Fruit fly (Drosophila melanogaster): ENCODE results near the gene CG4830.

Gene CG4830

dm6 chr3R:12221366-12221916 is 11.3 kb upstream of the CG4830 start, which contains the start of gene CG4860 (continued):
- TF ChIP-seq CG4360 (GFP tag; IDR thresholded peaks at IDR 0.05) (no peak), so (GFP tag; IDR thresholded peaks at IDR 0.05) (peak; percentile 84), tna (GFP tag; IDR thresholded peaks at IDR 0.05; ENCODE audit: partially characterized antibody) (no peak), CG31441 (GFP tag; IDR thresholded peaks at IDR 0.05) (peak; percentile 91), Dip2 (GFP tag; IDR thresholded peaks at IDR 0.05) (no peak), Dll (GFP tag; IDR thresholded peaks at IDR 0.05; ENCODE audit: partially characterized antibody) (no peak), Tbp (GFP tag; optimal IDR thresholded peaks at IDR 0.05) (no peak), Atf6 (GFP tag; IDR thresholded peaks at IDR 0.05) (peak; percentile 89), prd (optimal IDR thresholded peaks at IDR 0.05) (no peak), prd (GFP tag; IDR thresholded peaks at IDR 0.05) (peak; percentile 86), lmd (GFP tag; IDR thresholded peaks at IDR 0.05) (peak; percentile 90), CG6854 (GFP tag; optimal IDR thresholded peaks at IDR 0.05) (peak; percentile 62), CG12236 (GFP tag; optimal IDR thresholded peaks at IDR 0.05) (peak; percentile 65), Neu2 (GFP tag; optimal IDR thresholded peaks at IDR 0.05; ENCODE audit: borderline replicate concordance) (no peak), Deaf1 (tag; optimal IDR thresholded peaks at IDR 0.05) (peak; percentile 94), CG33213 (GFP tag; optimal IDR thresholded peaks at IDR 0.05) (peak; percentile 55), ind (GFP tag; optimal IDR thresholded peaks at IDR 0.05) (peak; percentile 87), Adf1 (GFP tag; IDR thresholded peaks at IDR 0.05) (peak; percentile 69), CG8089 (GFP tag; optimal IDR thresholded peaks at IDR 0.05) (peak; percentile 64), CG13123 (GFP tag; optimal IDR thresholded peaks at IDR 0.05) (peak; percentile 72), CG7928 (GFP tag; optimal IDR thresholded peaks at IDR 0.05) (peak; percentile 57), sc (optimal IDR thresholded peaks at IDR 0.05) (no peak), sc (GFP tag; optimal IDR thresholded peaks at IDR 0.05) (peak; percentile 33), tup (GFP tag; optimal IDR thresholded peaks at IDR 0.05) (peak; percentile 31), CG11504 (tag; optimal IDR thresholded peaks at IDR 0.05) (peak; percentile 87), CG4328 (GFP tag; optimal IDR thresholded peaks at IDR 0.05) (peak; percentile 61), CG2712 (tag; optimal IDR thresholded peaks at IDR 0.05) (peak; percentile 87), Ets97D (GFP tag; optimal IDR thresholded peaks at IDR 0.05) (peak; percentile 48), CG9609 (GFP tag; optimal IDR thresholded peaks at IDR 0.05) (peak; percentile 82), lov (optimal IDR thresholded peaks at IDR 0.05) (no peak), lov (GFP tag; IDR thresholded peaks at IDR 0.05) (0 out of 3 replicates have a peak, but pooled peaks have one; percentile 16), sisA (GFP tag; IDR thresholded peaks at IDR 0.05) (peak; percentile 74), gfzf (GFP tag; optimal IDR thresholded peaks at IDR 0.05) (no peak), Med (GFP tag) (peak; percentile 98), Antp (GFP tag; optimal IDR thresholded peaks at IDR 0.05) (peak; percentile 87), bigmax (GFP tag; optimal IDR thresholded peaks at IDR 0.05) (no peak), grau (tag; optimal IDR thresholded peaks at IDR 0.05) (peak; percentile 90), ash1 (GFP tag; optimal IDR thresholded peaks at IDR 0.05) (no peak), sim (GFP tag; IDR thresholded peaks at IDR 0.05) (peak; percentile 57; the same call in 1 of the 2 replicates), pfk (GFP tag; optimal IDR thresholded peaks at IDR 0.05) (no peak), CG8290 (GFP tag; optimal IDR thresholded peaks at IDR 0.05) (no peak), CG8290 (tag; optimal IDR thresholded peaks at IDR 0.05) (peak in 1 of 2 experiments; percentile 80), ftz-f1 (GFP tag; optimal IDR thresholded peaks at IDR 0.05) (peak; percentile 56), CG32532 (GFP tag; IDR thresholded peaks at IDR 0.05) (peak; percentile 95), pita (GFP tag; optimal IDR thresholded peaks at IDR 0.05) (no peak), eyg (GFP tag; optimal IDR thresholded peaks at IDR 0.05) (peak; percentile 53), hth (optimal IDR thresholded peaks at IDR 0.05) (no peak), CG16815 (GFP tag; optimal IDR thresholded peaks at IDR 0.05) (peak; percentile 64), CG14965 (GFP tag; optimal IDR thresholded peaks at IDR 0.05; ENCODE audit: borderline replicate concordance) (no peak), CG11398 (GFP tag; optimal IDR thresholded peaks at IDR 0.05) (peak; percentile 46), inv (GFP tag; IDR thresholded peaks at IDR 0.05; ENCODE audit: partially characterized antibody) (no peak), sr (GFP tag; IDR thresholded peaks at IDR 0.05) (peak; percentile 53; the same call in 1 of the 3 replicates)

Measured in whole organism, embryonic.